Fruit fly (Drosophila melanogaster) whole organism, pupa: ENCODE data around the gene CG3168.

Experiments
- CG10348 ChIP-seq: fragments of 200-800 bp; sonication (Bioruptor generic); IDR thresholded peaks from 2 replicates; pipeline ENCODE4 v1.3.6; 2022; ENCODE audit warnings: missing biosample characterization, missing genetic modification characterization
- CG17806 ChIP-seq: fragments of 200-800 bp; sonication (Bioruptor generic); optimal IDR thresholded peaks from 2 replicates; lab custom pipeline; 2018; ENCODE audit warnings: missing biosample characterization, mild to moderate bottlenecking, missing genetic modification characterization, moderate library complexity
- CG32121 ChIP-seq: fragments of 200-800 bp; sonication (Bioruptor generic); IDR thresholded peaks from 2 replicates; pipeline ENCODE4 v1.3.6; 2022; ENCODE audit warnings: missing biosample characterization, missing genetic modification characterization
- CG34367 ChIP-seq: fragments of 200-800 bp; sonication (Bioruptor generic); optimal IDR thresholded peaks from 2 replicates; lab custom pipeline; 2018; ENCODE audit warnings: missing biosample characterization, mild to moderate bottlenecking, missing genetic modification characterization
- CG4496 ChIP-seq: fragments of 200-800 bp; sonication (Bioruptor generic); IDR thresholded peaks from 3 replicates; pipeline ENCODE4 v1.3.6; 2022; ENCODE audit warnings: missing biosample characterization, missing genetic modification characterization
- CG8159 ChIP-seq: fragments of 200-800 bp; sonication (Bioruptor generic); optimal IDR thresholded peaks from 3 replicates; lab custom pipeline; 2018; ENCODE audit warnings: missing biosample characterization, mild to moderate bottlenecking, missing genetic modification characterization, moderate library complexity
- CG8301 ChIP-seq: fragments of 200-800 bp; sonication (Bioruptor generic); optimal IDR thresholded peaks from 2 replicates; lab custom pipeline; 2018; ENCODE audit warnings: missing biosample characterization, mild to moderate bottlenecking, missing genetic modification characterization
- CG9948 ChIP-seq: fragments of 200-800 bp; sonication (Bioruptor generic); optimal IDR thresholded peaks from 2 replicates; lab custom pipeline; 2018; ENCODE audit warnings: missing biosample characterization, mild to moderate bottlenecking, missing genetic modification characterization, moderate library complexity
- D1 ChIP-seq: fragments of 200-800 bp; sonication (Bioruptor generic); optimal IDR thresholded peaks from 2 replicates; lab custom pipeline; 2018; ENCODE audit warnings: missing biosample characterization, mild to moderate bottlenecking, missing genetic modification characterization, moderate library complexity
- EcR ChIP-seq: fragments of 200-800 bp; sonication (Bioruptor generic); optimal IDR thresholded peaks from 3 replicates; lab custom pipeline; 2019; ENCODE audit warnings: missing biosample characterization, missing genetic modification characterization, mild to moderate bottlenecking, moderate library complexity, missing genetic modification reagents
- Pif1B ChIP-seq: fragments of 200-800 bp; sonication (Bioruptor generic); optimal IDR thresholded peaks from 3 replicates; lab custom pipeline; 2016; ENCODE audit warnings: missing biosample characterization, missing genetic modification characterization
- Snoo ChIP-seq: fragments of 200-800 bp; sonication (Bioruptor generic); optimal IDR thresholded peaks from 3 replicates; lab custom pipeline; 2017; ENCODE audit warnings: missing biosample characterization, mild to moderate bottlenecking, missing genetic modification characterization, inconsistent platforms

DNA sequence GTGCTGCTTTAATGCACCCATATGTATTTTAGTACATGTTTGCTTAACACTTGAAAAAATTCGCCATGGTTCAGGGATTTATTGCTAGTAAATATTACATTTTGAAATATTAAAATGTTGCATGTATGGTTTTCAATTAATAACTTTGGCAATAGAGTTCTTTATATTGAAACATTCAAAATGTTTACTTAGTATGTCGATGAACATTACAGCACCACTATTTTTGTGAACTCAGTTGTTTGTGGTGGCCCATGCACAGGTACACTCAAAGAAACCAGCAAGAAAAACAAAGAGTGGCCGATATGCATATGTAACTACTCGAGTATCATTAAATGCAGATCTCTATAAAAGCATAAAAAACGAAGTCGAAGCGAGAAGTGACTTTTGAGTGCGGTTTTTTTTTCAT, 37.8 kb downstream of the CG3168 start:
- TF ChIP-seq Pif1B: peak; percentile 67
- no peak for TF ChIP-seq EcR (GFP tag; lab: Kevin White, UChicago)
- peak; percentile 9 for TF ChIP-seq Snoo (tag; lab: Kevin White, UChicago)
- peak; percentile 74 for TF ChIP-seq CG9948 (tag; lab: Kevin White, UChicago)
- peak; percentile 80 for TF ChIP-seq CG8301 (tag; lab: Kevin White, UChicago)
- peak; percentile 74 for TF ChIP-seq CG17806
- peak; percentile 83 for TF ChIP-seq CG32121 (GFP tag; lab: Robert Waterston, UW)
- 0 out of 2 replicates have a peak, but pooled peaks have one; percentile 45 for TF ChIP-seq CG10348 (GFP tag; lab: Robert Waterston, UW)
- TF ChIP-seq CG8159: peak; percentile 83
- TF ChIP-seq CG4496 (GFP tag; lab: Robert Waterston, UW): peak; percentile 88
- peak; percentile 43 for TF ChIP-seq D1 (tag; lab: Kevin White, UChicago)
- peak; percentile 74 for TF ChIP-seq CG34367 (tag; lab: Kevin White, UChicago)
